Worm (Caenorhabditis elegans) whole organism, L2 larva: Measurements from ENCODE around the gene mccc-1.
"Not testable (repeated sequence)": the region's sequence is repeated elsewhere in the genome, so short reads cannot be mapped to it uniquely, and the experiment has no call there.

Experiments
- C34F6.9 ChIP-seq: fragments of 150-350 bp; optimal IDR thresholded peaks from 2 replicates; lab custom pipeline; 2014; ENCODE audit warnings: missing biosample characterization, missing genetic modification characterization
- F13H6.1 ChIP-seq: sonication (generic microtip); optimal IDR thresholded peaks from 2 replicates; lab custom pipeline; 2016; ENCODE audit warnings: missing genetic modification characterization, missing compliant biosample characterization
- Y55F3AM.14 ChIP-seq: fragments of 200-800 bp; sonication (Bioruptor generic); optimal IDR thresholded peaks from 2 replicates; lab custom pipeline; 2018; ENCODE audit warnings: mild to moderate bottlenecking, missing genetic modification characterization, missing compliant biosample characterization
- aly-2 ChIP-seq: fragments of 150-350 bp; optimal IDR thresholded peaks from 2 replicates; lab custom pipeline; 2014; ENCODE audit warnings: missing biosample characterization, missing genetic modification characterization
- ama-1 ChIP-seq: fragments of 150-350 bp; optimal IDR thresholded peaks from 2 replicates; lab custom pipeline; 2018; ENCODE audit warnings: inconsistent platforms
- ceh-82 ChIP-seq: fragments of 150-350 bp; optimal IDR thresholded peaks from 2 replicates; lab custom pipeline; 2014; ENCODE audit warnings: missing biosample characterization, missing genetic modification characterization
- crh-2 ChIP-seq: sonication (generic microtip); optimal IDR thresholded peaks from 2 replicates; lab custom pipeline; 2017; ENCODE audit warnings: missing biosample characterization, missing genetic modification characterization
- dmd-4 ChIP-seq: sonication (generic microtip); optimal IDR thresholded peaks from 2 replicates; lab custom pipeline; 2017; ENCODE audit warnings: missing biosample characterization, missing genetic modification characterization
- egl-27 ChIP-seq: sonication (generic microtip); optimal IDR thresholded peaks from 3 replicates; lab custom pipeline; 2017; ENCODE audit warnings: missing biosample characterization, missing genetic modification reagents, missing genetic modification characterization
- elt-3 ChIP-seq: sonication (generic microtip); optimal IDR thresholded peaks from 2 replicates; lab custom pipeline; 2017; ENCODE audit warnings: missing biosample characterization, missing genetic modification characterization
- fos-1 ChIP-seq: fragments of 150-350 bp; optimal IDR thresholded peaks from 2 replicates; lab custom pipeline; 2014; ENCODE audit warnings: missing biosample characterization, missing genetic modification characterization
- gmeb-1 ChIP-seq: fragments of 150-350 bp; optimal IDR thresholded peaks from 2 replicates; lab custom pipeline; 2014; ENCODE audit warnings: missing biosample characterization, missing genetic modification characterization
- lin-13 ChIP-seq: fragments of 150-350 bp; optimal IDR thresholded peaks from 2 replicates; lab custom pipeline; 2014; ENCODE audit warnings: missing biosample characterization, missing genetic modification reagents, missing genetic modification characterization
- lin-39 ChIP-seq: fragments of 150-350 bp; optimal IDR thresholded peaks from 2 replicates; lab custom pipeline; 2014; ENCODE audit warnings: missing biosample characterization, missing genetic modification reagents, missing genetic modification characterization
- mab-5 ChIP-seq: fragments of 150-350 bp; optimal IDR thresholded peaks from 2 replicates; lab custom pipeline; 2014; ENCODE audit warnings: missing biosample characterization, missing genetic modification characterization
- mbf-1 ChIP-seq: sonication (generic microtip); optimal IDR thresholded peaks from 2 replicates; lab custom pipeline; 2017; ENCODE audit warnings: missing biosample characterization, missing genetic modification characterization
- nhr-11 ChIP-seq: fragments of 150-350 bp; optimal IDR thresholded peaks from 2 replicates; lab custom pipeline; 2014; ENCODE audit warnings: missing biosample characterization, missing genetic modification characterization
- nhr-129 ChIP-seq: fragments of 150-350 bp; optimal IDR thresholded peaks from 2 replicates; lab custom pipeline; 2014; ENCODE audit warnings: missing biosample characterization, missing genetic modification characterization
- nhr-23 ChIP-seq: fragments of 150-350 bp; optimal IDR thresholded peaks from 2 replicates; lab custom pipeline; 2014; ENCODE audit warnings: missing biosample characterization, missing genetic modification reagents, missing genetic modification characterization
- nhr-77 ChIP-seq: fragments of 150-350 bp; optimal IDR thresholded peaks from 2 replicates; lab custom pipeline; 2014; ENCODE audit warnings: missing biosample characterization, missing genetic modification characterization
- peb-1 ChIP-seq: fragments of 150-350 bp; optimal IDR thresholded peaks from 2 replicates; lab custom pipeline; 2014; ENCODE audit warnings: missing biosample characterization, missing genetic modification characterization
- skn-1 ChIP-seq: sonication (generic microtip); optimal IDR thresholded peaks from 2 replicates; lab custom pipeline; 2017; ENCODE audit warnings: missing biosample characterization, missing genetic modification characterization
- snpc-4 ChIP-seq: fragments of 150-350 bp; optimal IDR thresholded peaks from 2 replicates; lab custom pipeline; 2014; ENCODE audit warnings: missing biosample characterization, missing genetic modification characterization
- unc-39 ChIP-seq: fragments of 150-350 bp; optimal IDR thresholded peaks from 2 replicates; lab custom pipeline; 2014; ENCODE audit warnings: missing biosample characterization, missing genetic modification characterization
- unc-55 ChIP-seq: fragments of 150-350 bp; sonication (generic microtip); optimal IDR thresholded peaks from 3 replicates; lab custom pipeline; 2014; ENCODE audit warnings: missing biosample characterization, missing genetic modification reagents, missing genetic modification characterization
- unc-62 ChIP-seq: fragments of 150-350 bp; optimal IDR thresholded peaks from 2 replicates; lab custom pipeline; 2014; ENCODE audit warnings: missing biosample characterization, missing genetic modification reagents, missing genetic modification characterization
- zag-1 ChIP-seq: fragments of 150-350 bp; optimal IDR thresholded peaks from 2 replicates; lab custom pipeline; 2014; ENCODE audit warnings: missing biosample characterization, missing genetic modification characterization

Gene mccc-1

DNA sequence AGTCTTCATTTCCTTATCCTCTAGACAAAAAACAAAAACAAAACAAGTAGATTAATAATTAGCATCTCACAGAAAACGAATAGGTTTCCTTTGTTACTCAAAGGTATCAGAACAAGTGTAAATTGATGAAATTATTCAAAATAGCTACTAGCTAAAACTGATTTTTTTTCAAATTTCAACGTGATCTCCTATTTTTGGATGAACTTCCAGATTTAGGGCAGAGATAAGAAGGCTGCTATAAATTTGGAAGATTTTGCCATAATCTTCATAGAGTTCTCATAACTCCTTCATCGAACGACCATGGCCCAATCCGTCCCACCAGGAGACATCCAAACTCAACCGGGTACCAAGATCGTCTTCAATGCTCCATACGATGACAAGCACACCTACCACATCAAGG is 10.0 kb downstream of the mccc-1 start, which contains the start of gene msp-77:
Gene msp-77 (plus strand): TSS at position 301 of the 400 bp plus-strand sequence.
- not testable (repeated sequence) for TF ChIP-seq F13H6.1 (tag; lab: Kevin White, UChicago); unc-62; nhr-11
- TF ChIP-seq, all 48 proteins: peak for 0; not testable (repeated sequence) for 48

DNA sequence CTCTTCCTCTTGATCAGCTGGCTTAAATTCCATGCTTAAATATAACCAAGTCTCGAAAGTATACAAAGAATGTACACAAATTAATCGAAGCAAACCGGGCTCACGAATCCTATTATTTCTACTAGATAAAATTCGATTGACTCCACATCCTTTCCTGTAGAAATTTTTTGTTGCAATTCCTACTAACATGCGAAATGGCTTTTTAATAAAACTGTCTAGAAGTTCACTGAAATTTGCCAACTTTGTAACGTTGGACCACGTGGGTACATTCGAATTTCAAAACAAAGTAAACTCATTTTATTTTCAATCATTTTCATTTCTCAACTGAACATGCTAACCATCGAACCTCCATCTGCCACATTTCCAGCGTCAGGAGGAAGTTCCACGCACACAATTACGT is 10.7 kb downstream of the mccc-1 start, which contains the start of gene ssp-32:
Gene ssp-32 (plus strand): TSS at position 301 of the 400 bp plus-strand sequence.
- TF ChIP-seq ceh-82 (tag; lab: Kevin White, UChicago) (no peak), mbf-1 (tag; lab: Kevin White, UChicago) (no peak), fos-1 (tag; lab: Kevin White, UChicago) (no peak), egl-27 (tag; lab: Kevin White, UChicago) (no peak), nhr-129 (tag; lab: Kevin White, UChicago) (no peak), aly-2 (tag; lab: Kevin White, UChicago) (no peak)

DNA sequence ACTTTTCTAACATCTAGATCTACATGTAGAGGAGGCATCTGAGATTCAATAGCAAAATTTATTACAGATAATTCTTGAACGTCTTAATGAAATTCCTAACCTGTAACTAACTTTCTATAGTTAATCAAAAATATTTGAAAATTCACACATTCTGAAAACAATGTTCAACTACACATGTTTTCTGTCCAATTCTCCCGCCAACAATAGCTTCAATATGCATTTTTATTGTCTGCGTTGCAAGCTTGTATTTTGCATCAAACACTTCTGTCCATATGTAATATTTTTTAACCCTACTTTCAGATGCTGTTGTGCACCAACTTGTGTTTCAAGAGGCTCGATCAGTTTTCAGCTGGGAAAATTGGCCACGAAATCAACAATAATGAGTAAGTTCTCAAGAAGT is 14.3 kb downstream of the mccc-1 start, which contains the start of gene tbc-3:
Gene tbc-3 (plus strand): TSS at position 301 of the 400 bp plus-strand sequence.
- TF ChIP-seq unc-39 (no peak), Y55F3AM.14 (GFP tag; lab: Kevin White, UChicago) (no peak)

DNA sequence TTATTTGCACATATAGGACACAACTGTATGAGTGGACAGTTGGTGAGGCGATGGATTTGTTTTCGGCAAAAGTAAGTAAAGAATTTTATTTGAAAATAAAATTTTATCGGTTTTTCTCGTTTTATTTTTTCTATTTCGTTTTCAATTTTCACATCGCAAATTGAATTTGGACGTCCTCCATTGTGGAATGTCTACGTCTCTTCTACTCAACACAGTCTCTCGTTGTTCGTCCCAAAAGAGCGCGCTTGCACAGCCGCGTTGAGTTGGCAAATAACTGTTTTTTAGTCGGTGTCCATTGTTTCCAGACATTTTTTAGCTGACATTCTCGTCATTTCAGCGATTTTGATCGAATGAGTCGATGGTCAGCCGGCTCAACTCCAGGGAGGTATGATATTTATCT is 14.9 kb downstream of the mccc-1 start:
- peak; percentile 34 for TF ChIP-seq nhr-129 (tag; lab: Kevin White, UChicago)
- TF ChIP-seq C34F6.9, result peak; percentile 21
- peak; percentile 5 for TF ChIP-seq crh-2 (tag; lab: Kevin White, UChicago)
- no peak for TF ChIP-seq skn-1 (tag; lab: Kevin White, UChicago)

DNA sequence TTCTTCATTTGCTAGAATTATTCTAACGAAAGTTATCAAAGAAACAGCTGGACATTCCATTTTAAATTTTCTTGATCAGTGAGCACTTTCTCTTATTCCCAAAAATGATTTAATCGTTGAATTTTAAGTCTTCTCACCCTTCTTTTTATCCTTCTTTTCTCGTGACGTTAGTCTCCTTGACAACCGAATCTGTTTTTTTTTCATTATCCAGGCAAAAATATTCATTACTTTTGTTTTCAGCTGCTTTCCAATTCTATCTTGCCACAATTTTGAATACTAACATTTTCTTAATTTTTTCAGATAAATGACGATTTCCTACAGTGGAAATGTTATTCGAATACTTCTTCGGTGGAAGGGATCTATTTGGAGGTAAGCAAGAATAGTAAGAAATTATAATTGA is 19.2 kb downstream of the mccc-1 start, which contains the start of gene best-13:
Gene best-13 (plus strand): TSS at position 301 of the 400 bp plus-strand sequence.
- TF ChIP-seq ama-1 (lab: Kevin White, UChicago), result no peak
- TF ChIP-seq nhr-11, result no peak
- no peak for TF ChIP-seq unc-55 (GFP tag; lab: Kevin White, UChicago)
- no peak for TF ChIP-seq dmd-4 (tag; lab: Kevin White, UChicago)
- TF ChIP-seq nhr-77 (tag; lab: Kevin White, UChicago), result no peak
- no peak for TF ChIP-seq snpc-4
- TF ChIP-seq mab-5 (tag; lab: Kevin White, UChicago), result no peak
- no peak for TF ChIP-seq peb-1
- no peak for TF ChIP-seq F13H6.1 (tag; lab: Kevin White, UChicago)
- TF ChIP-seq zag-1 (tag; lab: Kevin White, UChicago), result no peak
- no peak for TF ChIP-seq elt-3 (tag; lab: Kevin White, UChicago)
- no peak for TF ChIP-seq crh-2 (tag; lab: Kevin White, UChicago)
- TF ChIP-seq mbf-1 (tag; lab: Kevin White, UChicago), result no peak
- TF ChIP-seq, all 48 proteins: peak for 0

DNA sequence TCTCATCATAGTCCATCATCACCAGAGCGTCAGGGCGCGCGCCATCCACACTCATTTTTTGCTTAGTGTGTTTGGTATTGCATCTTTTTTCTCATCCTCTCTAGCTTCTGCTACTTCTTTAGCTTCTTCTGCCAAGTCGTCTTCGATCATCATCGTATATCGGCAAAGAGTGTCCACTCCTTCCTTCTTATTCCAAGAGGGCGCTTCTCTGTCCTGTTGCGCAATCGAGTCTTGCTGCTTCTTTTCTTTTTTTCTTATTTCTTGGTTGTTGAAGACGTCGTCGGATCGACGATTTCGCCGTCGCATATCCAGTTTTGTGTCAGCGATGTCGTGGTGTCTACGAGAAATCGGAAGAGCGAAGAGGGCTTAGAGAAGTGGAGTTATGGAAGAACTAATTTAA is 28.7 kb downstream of the mccc-1 start:
- no peak for TF ChIP-seq unc-62

DNA sequence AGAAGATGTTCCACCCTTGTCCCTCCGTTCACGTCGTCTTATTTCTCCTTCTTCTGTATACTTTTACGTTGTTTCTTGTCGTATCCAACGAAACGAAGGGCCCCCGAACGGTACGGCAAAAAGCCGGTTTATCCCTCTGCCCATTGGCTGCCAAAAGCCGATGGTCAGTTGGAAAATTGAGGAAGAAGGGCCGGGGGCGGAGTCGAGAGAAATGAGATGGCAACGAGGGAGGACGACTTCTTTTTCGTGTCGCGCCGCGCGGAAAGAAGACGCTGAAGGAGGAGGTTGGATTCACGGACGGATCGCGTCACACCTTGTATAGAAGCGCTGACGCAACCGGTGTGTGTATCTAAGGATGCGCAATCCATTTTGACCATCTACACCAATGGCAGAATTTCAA is 30.8 kb downstream of the mccc-1 start:
- TF ChIP-seq Y55F3AM.14 (GFP tag; lab: Kevin White, UChicago), result no peak
- no peak for TF ChIP-seq peb-1
- no peak for TF ChIP-seq gmeb-1 (tag; lab: Kevin White, UChicago)
- TF ChIP-seq egl-27 (tag; lab: Kevin White, UChicago), result no peak
- no peak for TF ChIP-seq fos-1 (tag; lab: Kevin White, UChicago)
- TF ChIP-seq dmd-4 (tag; lab: Kevin White, UChicago), result no peak
- no peak for TF ChIP-seq nhr-11
- no peak for TF ChIP-seq lin-13

DNA sequence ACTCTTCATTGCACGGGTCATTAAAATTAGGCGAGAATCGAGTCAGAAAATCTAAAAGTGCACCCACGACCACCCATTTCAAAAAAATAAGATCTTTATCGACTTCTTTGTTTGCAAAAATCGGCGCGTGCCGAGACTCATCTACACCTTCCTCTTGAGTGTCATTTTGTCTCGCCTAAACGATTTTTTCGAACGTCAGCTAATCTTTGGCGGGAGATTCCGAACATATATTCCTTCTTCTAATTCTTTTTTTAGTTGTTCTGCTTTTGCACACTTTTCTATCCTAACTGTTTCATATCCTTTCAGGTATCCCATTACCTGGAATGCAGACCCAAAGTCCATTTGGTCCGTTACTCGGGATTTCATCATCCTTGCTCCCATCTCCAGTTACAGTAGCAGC is 31.9 kb downstream of the mccc-1 start, which contains the start of gene bed-3:
Gene bed-3 (plus strand): TSS at position 301 of the 400 bp plus-strand sequence.
- no peak for TF ChIP-seq mab-5 (tag; lab: Kevin White, UChicago)
- TF ChIP-seq nhr-77 (tag; lab: Kevin White, UChicago), result no peak
- TF ChIP-seq lin-39, result no peak
- TF ChIP-seq nhr-23 (tag; lab: Kevin White, UChicago), result no peak
